Fruit fly (Drosophila melanogaster) whole organism, embryonic: ENCODE data around the gene CG42558.

Source experiments
- B-H2 ChIP-seq: fragments of 200-800 bp; sonication (Bioruptor generic); optimal IDR thresholded peaks from 2 replicates; lab custom pipeline; 2018; ENCODE audit warnings: missing biosample characterization, mild to moderate bottlenecking, missing genetic modification characterization
- CG10654 ChIP-seq: fragments of 200-800 bp; sonication (Bioruptor generic); optimal IDR thresholded peaks from 2 replicates; lab custom pipeline; 2016; ENCODE audit warnings: missing biosample characterization, missing genetic modification characterization
- CG13296 ChIP-seq: fragments of 200-800 bp; sonication (Bioruptor generic); optimal IDR thresholded peaks from 3 replicates; lab custom pipeline; 2018; ENCODE audit warnings: missing biosample characterization, mild to moderate bottlenecking, missing genetic modification characterization
- CG14710 ChIP-seq: fragments of 200-800 bp; sonication (Bioruptor generic); optimal IDR thresholded peaks from 3 replicates; lab custom pipeline; 2019; ENCODE audit warnings: missing biosample characterization, mild to moderate bottlenecking, missing genetic modification characterization, moderate library complexity
- CG14965 ChIP-seq: fragments of 200-800 bp; sonication (Bioruptor generic); optimal IDR thresholded peaks from 2 replicates; lab custom pipeline; 2016; ENCODE audit warnings: missing biosample characterization, missing genetic modification characterization, borderline replicate concordance
- CG1603 ChIP-seq: fragments of 200-800 bp; sonication (Bioruptor generic); optimal IDR thresholded peaks from 2 replicates; lab custom pipeline; 2019; ENCODE audit warnings: missing biosample characterization, mild to moderate bottlenecking, missing genetic modification characterization, moderate library complexity
- CG17385 ChIP-seq: fragments of 200-800 bp; sonication (Bioruptor generic); optimal IDR thresholded peaks from 3 replicates; lab custom pipeline; 2018; ENCODE audit warnings: missing biosample characterization, mild to moderate bottlenecking, missing genetic modification characterization
- CG1832 ChIP-seq: fragments of 200-800 bp; sonication (Bioruptor generic); optimal IDR thresholded peaks from 2 replicates; lab custom pipeline; 2017; ENCODE audit warnings: missing biosample characterization, mild to moderate bottlenecking, missing genetic modification characterization, inconsistent platforms
- CG18619 ChIP-seq: fragments of 200-800 bp; sonication (Bioruptor generic); optimal IDR thresholded peaks from 3 replicates; lab custom pipeline; 2017; ENCODE audit warnings: missing biosample characterization, mild to moderate bottlenecking, missing genetic modification characterization
- CG3407 ChIP-seq: fragments of 200-800 bp; sonication (Bioruptor generic); optimal IDR thresholded peaks from 2 replicates; lab custom pipeline; 2018; ENCODE audit warnings: missing biosample characterization, mild to moderate bottlenecking, missing genetic modification characterization
- CG34376 ChIP-seq: fragments of 200-800 bp; sonication (Bioruptor generic); optimal IDR thresholded peaks from 2 replicates; lab custom pipeline; 2018; ENCODE audit warnings: missing biosample characterization, mild to moderate bottlenecking, missing genetic modification characterization
- CG7928 ChIP-seq: fragments of 200-800 bp; sonication (Bioruptor generic); optimal IDR thresholded peaks from 2 replicates; lab custom pipeline; 2017; ENCODE audit warnings: missing biosample characterization, mild to moderate bottlenecking, missing genetic modification characterization
- CG9215 ChIP-seq: fragments of 200-800 bp; sonication (Bioruptor generic); IDR thresholded peaks from 2 replicates; pipeline ENCODE4 v1.3.6; 2022; ENCODE audit warnings: missing biosample characterization, missing genetic modification characterization
- Camta ChIP-seq: fragments of 200-800 bp; sonication (Bioruptor generic); optimal IDR thresholded peaks from 2 replicates; lab custom pipeline; 2016; ENCODE audit warnings: missing biosample characterization, missing genetic modification characterization
- Dip3 ChIP-seq: fragments of 200-800 bp; sonication (Bioruptor generic); optimal IDR thresholded peaks from 3 replicates; lab custom pipeline; 2016; ENCODE audit warnings: missing biosample characterization, missing genetic modification characterization
- Dp ChIP-seq: fragments of 200-800 bp; sonication (Bioruptor generic); optimal IDR thresholded peaks from 2 replicates; lab custom pipeline; 2018; ENCODE audit warnings: missing biosample characterization, mild to moderate bottlenecking, missing genetic modification characterization, moderate library complexity
- Dref ChIP-seq: fragments of 200-800 bp; sonication (Bioruptor generic); IDR thresholded peaks from 2 replicates; pipeline ENCODE4 v1.3.6; 2022; ENCODE audit warnings: missing biosample characterization, missing genetic modification characterization
- Eip74EF ChIP-seq, 2 experiments: fragments of 200-800 bp in 1 of 2; fragments of >200 bp in 1 of 2; sonication (Bioruptor generic) in 1 of 2; optimal IDR thresholded peaks; 2 replicates each; lab custom pipeline; 2017 to 2019; ENCODE audit warnings: missing biosample characterization in 2 of 2, missing genetic modification characterization in 2 of 2, mild to moderate bottlenecking in 1 of 2, moderate library complexity in 1 of 2
- Gug ChIP-seq: fragments of 200-800 bp; sonication (Bioruptor generic); IDR thresholded peaks from 4 replicates; pipeline ENCODE4 v1.3.6; 2022; ENCODE audit warnings: missing biosample characterization, missing genetic modification characterization
- H2.0 ChIP-seq: fragments of 200-800 bp; sonication (Bioruptor generic); IDR thresholded peaks from 2 replicates; pipeline ENCODE4 v1.3.6; 2022; ENCODE audit warnings: missing biosample characterization, missing genetic modification characterization
- MBD-R2 ChIP-seq: fragments of 200-800 bp; sonication (Bioruptor generic); IDR thresholded peaks from 2 replicates; pipeline ENCODE4 v1.3.6; 2022; ENCODE audit warnings: missing biosample characterization, missing genetic modification characterization
- MTF-1 ChIP-seq: fragments of 200-800 bp; sonication (Bioruptor generic); optimal IDR thresholded peaks from 2 replicates; lab custom pipeline; 2018; ENCODE audit warnings: missing biosample characterization, mild to moderate bottlenecking, missing genetic modification characterization, borderline replicate concordance
- Oaz ChIP-seq: fragments of 200-800 bp; sonication (Bioruptor generic); IDR thresholded peaks from 2 replicates; pipeline ENCODE4 v1.3.6; 2022; ENCODE audit warnings: missing biosample characterization, missing genetic modification characterization
- Opbp ChIP-seq: fragments of 200-800 bp; sonication (Bioruptor generic); IDR thresholded peaks from 3 replicates; pipeline ENCODE4 v1.3.6; 2022; ENCODE audit warnings: missing biosample characterization, missing genetic modification characterization; ENCODE audit not compliant: partially characterized antibody
- Ravus ChIP-seq: fragments of 200-800 bp; sonication (Bioruptor generic); IDR thresholded peaks from 2 replicates; pipeline ENCODE4 v1.3.6; 2022; ENCODE audit warnings: missing biosample characterization, missing genetic modification characterization
- Scr ChIP-seq: fragments of 200-800 bp; sonication (Bioruptor generic); IDR thresholded peaks from 2 replicates; pipeline ENCODE4 v1.3.6; 2022; ENCODE audit warnings: missing biosample characterization, missing genetic modification characterization; ENCODE audit not compliant: partially characterized antibody
- Side ChIP-seq: fragments of 200-800 bp; sonication (Bioruptor generic); optimal IDR thresholded peaks from 2 replicates; lab custom pipeline; 2016; ENCODE audit warnings: missing biosample characterization, missing genetic modification characterization
- Sox100B ChIP-seq: fragments of 200-800 bp; sonication (Bioruptor generic); optimal IDR thresholded peaks from 3 replicates; lab custom pipeline; 2018; ENCODE audit warnings: missing biosample characterization, mild to moderate bottlenecking, missing genetic modification characterization
- Sox102F ChIP-seq: fragments of 200-800 bp; sonication (Bioruptor generic); optimal IDR thresholded peaks from 2 replicates; lab custom pipeline; 2018; ENCODE audit warnings: missing biosample characterization, mild to moderate bottlenecking, missing genetic modification characterization, moderate library complexity
- Taf1 ChIP-seq: fragments of 200-800 bp; sonication (Bioruptor generic); IDR thresholded peaks from 2 replicates; pipeline ENCODE4 v1.3.6; 2022; ENCODE audit warnings: missing biosample characterization, missing genetic modification characterization
- Tbp ChIP-seq: fragments of >200 bp; optimal IDR thresholded peaks from 2 replicates; lab custom pipeline; 2018; ENCODE audit warnings: missing biosample characterization, missing genetic modification characterization
- ab ChIP-seq: fragments of 200-800 bp; sonication (Bioruptor generic); optimal IDR thresholded peaks from 2 replicates; lab custom pipeline; 2016; ENCODE audit warnings: missing biosample characterization, missing genetic modification characterization
- br ChIP-seq: fragments of >200 bp; optimal IDR thresholded peaks from 2 replicates; lab custom pipeline; 2017
- cg ChIP-seq: fragments of 200-800 bp; sonication (Bioruptor generic); optimal IDR thresholded peaks from 3 replicates; lab custom pipeline; 2019; ENCODE audit warnings: missing biosample characterization, mild to moderate bottlenecking, missing genetic modification characterization, moderate library complexity
- dan ChIP-seq: fragments of 200-800 bp; sonication (Bioruptor generic); IDR thresholded peaks from 2 replicates; pipeline ENCODE4 v1.3.6; 2022; ENCODE audit warnings: missing biosample characterization, missing genetic modification characterization
- gem ChIP-seq: fragments of 200-800 bp; sonication (Bioruptor generic); optimal IDR thresholded peaks from 2 replicates; lab custom pipeline; 2019; ENCODE audit warnings: missing biosample characterization, mild to moderate bottlenecking, missing genetic modification characterization, moderate library complexity
- grau ChIP-seq: fragments of 200-800 bp; optimal IDR thresholded peaks from 3 replicates; lab custom pipeline; 2019; ENCODE audit warnings: missing biosample characterization, mild to moderate bottlenecking, missing genetic modification characterization, moderate library complexity
- hbn ChIP-seq: fragments of 200-800 bp; sonication (Bioruptor generic); IDR thresholded peaks from 2 replicates; pipeline ENCODE4 v1.3.6; 2022; ENCODE audit warnings: missing biosample characterization, missing genetic modification characterization; ENCODE audit not compliant: partially characterized antibody
- inv ChIP-seq: fragments of 200-800 bp; sonication (Bioruptor generic); IDR thresholded peaks from 2 replicates; pipeline ENCODE4 v1.3.6; 2022; ENCODE audit warnings: missing biosample characterization, missing genetic modification characterization; ENCODE audit not compliant: partially characterized antibody
- nerfin-2 ChIP-seq: fragments of 200-800 bp; sonication (Bioruptor generic); IDR thresholded peaks from 2 replicates; pipeline ENCODE4 v1.3.6; 2022; ENCODE audit warnings: missing biosample characterization, missing genetic modification characterization; ENCODE audit not compliant: partially characterized antibody
- oc ChIP-seq: fragments of 200-800 bp; sonication (Bioruptor generic); optimal IDR thresholded peaks from 2 replicates; lab custom pipeline; 2018; ENCODE audit warnings: missing biosample characterization, mild to moderate bottlenecking, missing genetic modification characterization, moderate library complexity
- pnt ChIP-seq: fragments of 200-800 bp; sonication (Bioruptor generic); optimal IDR thresholded peaks from 3 replicates; lab custom pipeline; 2016; ENCODE audit warnings: missing biosample characterization, missing genetic modification characterization
- prd ChIP-seq, 3 experiments: fragments of >200 bp in 2 of 3; fragments of 200-800 bp in 1 of 3; sonication (Bioruptor generic) in 1 of 3; optimal IDR thresholded peaks in 2 of 3; IDR thresholded peaks in 1 of 3; 2 replicates in 2 of 3; 3 replicates in 1 of 3; pipeline versions ENCODE4 v1.3.6 to Lab custom; 2017 to 2022; ENCODE audit warnings: missing biosample characterization in 1 of 3, missing genetic modification characterization in 1 of 3
- psq ChIP-seq: fragments of 200-800 bp; sonication (Bioruptor generic); optimal IDR thresholded peaks from 2 replicates; lab custom pipeline; 2017; ENCODE audit warnings: missing biosample characterization, missing genetic modification characterization
- repo ChIP-seq: fragments of 200-800 bp; sonication (Bioruptor generic); optimal IDR thresholded peaks from 2 replicates; lab custom pipeline; 2016; ENCODE audit warnings: missing biosample characterization, missing genetic modification characterization
- shn ChIP-seq: fragments of 200-800 bp; sonication (Bioruptor generic); optimal IDR thresholded peaks from 3 replicates; lab custom pipeline; 2016; ENCODE audit warnings: missing biosample characterization, missing genetic modification characterization
- sqz ChIP-seq: fragments of 200-800 bp; sonication (Bioruptor generic); optimal IDR thresholded peaks from 3 replicates; lab custom pipeline; 2018; ENCODE audit warnings: missing biosample characterization, mild to moderate bottlenecking, missing genetic modification characterization
- tio ChIP-seq: fragments of 200-800 bp; sonication (Bioruptor generic); optimal IDR thresholded peaks from 2 replicates; lab custom pipeline; 2017; ENCODE audit warnings: missing biosample characterization, missing genetic modification characterization, inconsistent platforms
- twi ChIP-seq: fragments of 200-800 bp; optimal IDR thresholded peaks from 2 replicates; lab custom pipeline; 2019; ENCODE audit warnings: missing biosample characterization, mild to moderate bottlenecking, missing genetic modification characterization, moderate library complexity
- wor ChIP-seq: fragments of 200-800 bp; sonication (Bioruptor generic); IDR thresholded peaks from 2 replicates; pipeline ENCODE4 v1.3.6; 2022; ENCODE audit warnings: missing biosample characterization, missing genetic modification characterization

CG42558 gene

dm6 chr3R:29894393-29894792 is 38.7 kb upstream of the CG42558 start (continued):
- TF ChIP-seq MBD-R2 (GFP tag; lab: Robert Waterston, UW) (peak; percentile 27; the same call in 1 of the 2 replicates), pnt (GFP tag; lab: Kevin White, UChicago) (peak; percentile 32), Tbp (no peak), Taf1 (peak; percentile 32; the same call in 1 of the 2 replicates), Camta (GFP tag; lab: Kevin White, UChicago) (peak; percentile 27), prd (optimal IDR thresholded peaks at IDR 0.05; lab: Kevin White, UChicago) (no peak), prd (GFP tag; IDR thresholded peaks at IDR 0.05; lab: Robert Waterston, UW) (peak; percentile 48; the same call in 2 of the 3 replicates), CG1832 (no peak), wor (GFP tag; lab: Robert Waterston, UW) (peak; percentile 32), repo (GFP tag; lab: Kevin White, UChicago) (no peak), grau (tag; lab: Kevin White, UChicago) (peak; percentile 79), Side (GFP tag; lab: Kevin White, UChicago) (peak; percentile 4), CG14710 (no peak), Scr (GFP tag; lab: Robert Waterston, UW) (no peak), CG9215 (GFP tag; lab: Robert Waterston, UW) (peak; percentile 70), Opbp (GFP tag; lab: Robert Waterston, UW) (no peak), CG18619 (peak; percentile 55), shn (GFP tag; lab: Kevin White, UChicago) (peak; percentile 32), sqz (GFP tag; lab: Kevin White, UChicago) (no peak), H2.0 (0 out of 2 replicates have a peak, but pooled peaks have one; percentile 5), Dref (no peak), psq (GFP tag; lab: Kevin White, UChicago) (no peak), CG7928 (GFP tag; lab: Kevin White, UChicago) (no peak), Dip3 (GFP tag; lab: Kevin White, UChicago) (peak; percentile 38), twi (tag; lab: Kevin White, UChicago) (peak; percentile 20), CG13296 (GFP tag; lab: Kevin White, UChicago) (peak; percentile 66), dan (no peak), Sox102F (peak; percentile 72), ab (GFP tag; lab: Kevin White, UChicago) (no peak), Dp (GFP tag; lab: Kevin White, UChicago) (no peak), cg (no peak), Oaz (GFP tag; lab: Robert Waterston, UW) (0 out of 2 replicates have a peak, but pooled peaks have one; percentile 22), CG3407 (GFP tag; lab: Kevin White, UChicago) (no peak), CG14965 (GFP tag; lab: Kevin White, UChicago) (no peak), CG1603 (peak; percentile 52), nerfin-2 (GFP tag; lab: Robert Waterston, UW) (no peak), tio (GFP tag; lab: Kevin White, UChicago) (peak; percentile 24), hbn (no peak), B-H2 (GFP tag; lab: Kevin White, UChicago) (no peak), inv (GFP tag; lab: Robert Waterston, UW) (no peak), Gug (GFP tag; lab: Robert Waterston, UW) (peak; percentile 12; the same call in 2 of the 4 replicates), Eip74EF (GFP tag; optimal IDR thresholded peaks at IDR 0.05; lab: Kevin White, UChicago) (peak in 1 of 2 experiments; percentile 51), CG10654 (GFP tag; lab: Kevin White, UChicago) (peak; percentile 25), oc (tag; lab: Kevin White, UChicago) (no peak), MTF-1 (GFP tag; lab: Kevin White, UChicago) (no peak), br (no peak), Ravus (GFP tag; lab: Robert Waterston, UW) (peak; percentile 6; the same call in 1 of the 2 replicates), CG34376 (GFP tag; lab: Kevin White, UChicago) (peak; percentile 6), CG17385 (GFP tag; lab: Kevin White, UChicago) (peak; percentile 57), Sox100B (GFP tag; lab: Kevin White, UChicago) (peak; percentile 61), gem (peak; percentile 78)
